Fruit fly (Drosophila melanogaster) Kc167 (cell line): ENCODE measurements around the gene koko.

Experiments used
- h ChIP-seq: fragments of >200 bp; optimal IDR thresholded peaks from 3 replicates; lab custom pipeline; 2018; ENCODE audit warnings: missing external identifiers
- insv ChIP-seq: fragments of >200 bp; optimal IDR thresholded peaks from 3 replicates; lab custom pipeline; 2018; ENCODE audit warnings: missing external identifiers
- ttk ChIP-seq: sonication (Bioruptor generic); optimal IDR thresholded peaks from 2 replicates; lab custom pipeline; 2017; ENCODE audit warnings: missing external identifiers

dm6 chr3R:18361694-18362093 is 41.1 kb upstream of the koko start, which contains the start of gene hmw:
- TF ChIP-seq ttk (lab: Kevin White, UChicago), result no peak
- no peak for TF ChIP-seq h (lab: Kevin White, UChicago)
- TF ChIP-seq insv (lab: Kevin White, UChicago), result no peak
